Worm (Caenorhabditis elegans) whole organism, mixed stage, embryonic: ENCODE measurements around the gene C54G7.1.

Experiments used
- M03D4.4 ChIP-seq: sonication (generic microtip); optimal IDR thresholded peaks from 2 replicates; lab custom pipeline; 2017; ENCODE audit warnings: mild to moderate bottlenecking, missing genetic modification characterization, missing compliant biosample characterization
- bed-3 ChIP-seq: fragments of 200-800 bp; sonication (Bioruptor generic); optimal IDR thresholded peaks from 3 replicates; lab custom pipeline; 2018; ENCODE audit warnings: mild to moderate bottlenecking, missing genetic modification characterization, moderate library complexity, missing compliant biosample characterization
- ceh-39 ChIP-seq: fragments of 150-350 bp; optimal IDR thresholded peaks from 2 replicates; lab custom pipeline; 2014; ENCODE audit warnings: missing biosample characterization, missing genetic modification characterization
- ceh-43 ChIP-seq: fragments of 200-800 bp; sonication (Bioruptor generic); optimal IDR thresholded peaks from 2 replicates; lab custom pipeline; 2018; ENCODE audit warnings: mild to moderate bottlenecking, missing genetic modification characterization, moderate library complexity, missing compliant biosample characterization
- ceh-83 ChIP-seq: fragments of 200-800 bp; sonication (Bioruptor generic); optimal IDR thresholded peaks from 2 replicates; lab custom pipeline; 2018; ENCODE audit warnings: mild to moderate bottlenecking, missing genetic modification characterization, missing compliant biosample characterization
- ces-1 ChIP-seq: fragments of 150-350 bp; optimal IDR thresholded peaks from 2 replicates; lab custom pipeline; 2014; ENCODE audit warnings: missing biosample characterization, missing genetic modification reagents, missing genetic modification characterization
- cnd-1 ChIP-seq: fragments of 200-800 bp; sonication (Bioruptor generic); optimal IDR thresholded peaks from 2 replicates; lab custom pipeline; 2018; ENCODE audit warnings: mild to moderate bottlenecking, missing genetic modification characterization, missing compliant biosample characterization
- drap-1 ChIP-seq: fragments of 200-800 bp; sonication (Bioruptor generic); optimal IDR thresholded peaks from 3 replicates; lab custom pipeline; 2018; ENCODE audit warnings: mild to moderate bottlenecking, missing genetic modification characterization, missing compliant biosample characterization
- elt-1 ChIP-seq: sonication (generic microtip); optimal IDR thresholded peaks from 2 replicates; lab custom pipeline; 2017; ENCODE audit warnings: missing genetic modification characterization, mild to moderate bottlenecking, missing compliant biosample characterization, antibody characterized with exemption, moderate library complexity, borderline replicate concordance; ENCODE audit not compliant: insufficient read depth
- elt-3 ChIP-seq: fragments of 150-350 bp; optimal IDR thresholded peaks from 2 replicates; lab custom pipeline; 2014; ENCODE audit warnings: missing biosample characterization, missing genetic modification characterization
- flh-1 ChIP-seq: fragments of 200-800 bp; sonication (Bioruptor generic); optimal IDR thresholded peaks from 2 replicates; lab custom pipeline; 2018; ENCODE audit warnings: mild to moderate bottlenecking, missing genetic modification characterization, moderate library complexity, missing compliant biosample characterization
- hlh-1 ChIP-seq: fragments of 150-350 bp; optimal IDR thresholded peaks from 2 replicates; lab custom pipeline; 2014; ENCODE audit warnings: missing biosample characterization, missing genetic modification reagents, missing genetic modification characterization
- lin-13 ChIP-seq: fragments of 150-350 bp; optimal IDR thresholded peaks from 2 replicates; lab custom pipeline; 2014; ENCODE audit warnings: missing biosample characterization, missing genetic modification characterization
- lsy-2 ChIP-seq: fragments of 150-350 bp; optimal IDR thresholded peaks from 2 replicates; lab custom pipeline; 2014; ENCODE audit warnings: missing biosample characterization, missing genetic modification characterization
- mab-5 ChIP-seq: fragments of 150-350 bp; optimal IDR thresholded peaks from 2 replicates; lab custom pipeline; 2014; ENCODE audit warnings: missing biosample characterization, missing genetic modification characterization
- mep-1 ChIP-seq: fragments of 150-350 bp; optimal IDR thresholded peaks from 2 replicates; lab custom pipeline; 2017; ENCODE audit warnings: missing biosample characterization, missing genetic modification reagents, missing genetic modification characterization, inconsistent platforms
- mls-2 ChIP-seq: sonication (generic microtip); optimal IDR thresholded peaks from 2 replicates; lab custom pipeline; 2016; ENCODE audit warnings: mild to moderate bottlenecking, missing genetic modification characterization, moderate library complexity, missing compliant biosample characterization
- nhr-12 ChIP-seq: fragments of 150-350 bp; optimal IDR thresholded peaks from 2 replicates; lab custom pipeline; 2014; ENCODE audit warnings: missing biosample characterization, missing genetic modification characterization
- nhr-2 ChIP-seq: fragments of 150-350 bp; optimal IDR thresholded peaks from 2 replicates; lab custom pipeline; 2014; ENCODE audit warnings: missing biosample characterization, missing genetic modification characterization
- nhr-28 ChIP-seq: fragments of 150-350 bp; optimal IDR thresholded peaks from 2 replicates; lab custom pipeline; 2014; ENCODE audit warnings: missing biosample characterization, missing genetic modification characterization
- pha-4 ChIP-seq: fragments of 150-350 bp; optimal IDR thresholded peaks from 2 replicates; lab custom pipeline; 2018; ENCODE audit warnings: missing biosample characterization, missing genetic modification reagents, missing genetic modification characterization
- sem-2 ChIP-seq: fragments of 200-800 bp; sonication (Bioruptor generic); optimal IDR thresholded peaks from 2 replicates; lab custom pipeline; 2018; ENCODE audit warnings: mild to moderate bottlenecking, missing genetic modification characterization, missing compliant biosample characterization
- snpc-4 ChIP-seq: fragments of 150-350 bp; optimal IDR thresholded peaks from 2 replicates; lab custom pipeline; 2014; ENCODE audit warnings: missing biosample characterization, missing genetic modification characterization
- sptf-1 ChIP-seq: sonication (generic microtip); optimal IDR thresholded peaks from 2 replicates; lab custom pipeline; 2017; ENCODE audit warnings: mild to moderate bottlenecking, missing genetic modification characterization, moderate library complexity, missing compliant biosample characterization
- unc-120 ChIP-seq: sonication (generic microtip); optimal IDR thresholded peaks from 2 replicates; lab custom pipeline; 2017; ENCODE audit warnings: missing genetic modification characterization, missing compliant biosample characterization; ENCODE audit not compliant: poor library complexity, severe bottlenecking
- unc-39 ChIP-seq: fragments of 150-350 bp; optimal IDR thresholded peaks from 2 replicates; lab custom pipeline; 2014; ENCODE audit warnings: missing biosample characterization, missing genetic modification characterization
- zip-8 ChIP-seq: fragments of 150-350 bp; optimal IDR thresholded peaks from 2 replicates; lab custom pipeline; 2014; ENCODE audit warnings: missing biosample characterization, missing genetic modification characterization

Gene C54G7.1

DNA sequence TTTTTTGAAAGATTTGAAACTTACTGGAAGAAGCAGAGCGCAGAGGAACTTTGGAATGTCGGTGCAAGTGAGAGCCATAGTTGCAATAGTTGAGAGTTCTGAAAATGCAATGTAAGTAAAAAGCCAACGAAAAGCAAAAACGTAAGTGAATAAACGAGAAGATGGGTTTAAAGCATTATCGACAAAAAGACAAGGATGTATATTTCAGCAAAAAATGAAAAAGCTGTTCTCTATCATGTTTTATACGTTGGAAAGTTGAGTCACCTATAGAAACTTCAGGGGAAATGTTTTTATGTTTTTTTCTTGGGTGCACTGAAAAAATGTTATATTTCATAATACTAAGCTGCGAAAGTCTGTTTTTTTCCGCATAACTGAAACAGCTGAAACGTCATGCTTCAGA lies 26.7 kb upstream of the C54G7.1 start, which contains the start of gene T23F2.5:
TSS of gene T23F2.5 (minus strand) at position 101 of the 400 bp plus-strand sequence.
- TF ChIP-seq mls-2 (tag; lab: Kevin White, UChicago) (no peak), cnd-1 (tag; lab: Kevin White, UChicago) (no peak), pha-4 (tag; lab: Kevin White, UChicago) (no peak), ceh-39 (tag; lab: Kevin White, UChicago) (no peak), snpc-4 (tag; lab: Kevin White, UChicago) (no peak), elt-3 (tag; lab: Kevin White, UChicago) (no peak), lsy-2 (tag; lab: Kevin White, UChicago) (no peak)

DNA sequence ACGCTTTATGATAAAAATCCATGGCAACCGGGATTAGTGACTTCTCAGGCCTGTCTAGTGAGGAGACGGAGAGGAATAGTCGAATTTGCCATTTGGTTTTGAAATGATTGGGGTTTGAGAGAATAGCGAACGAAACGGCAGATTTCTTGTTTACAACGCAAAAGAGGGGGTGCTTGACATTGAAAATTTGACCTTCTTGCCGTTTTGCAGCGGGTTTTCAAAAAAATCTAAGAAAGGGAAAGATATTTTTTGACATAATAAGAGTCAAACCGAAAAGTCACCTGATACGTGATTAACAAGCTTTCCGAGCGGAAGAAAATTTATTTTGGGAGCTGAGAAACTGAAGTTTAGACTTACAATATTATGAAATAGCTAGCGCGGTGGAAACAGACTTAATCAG lies 25.9 kb upstream of the C54G7.1 start:
- TF ChIP-seq pha-4 (tag; lab: Kevin White, UChicago) (no peak), elt-1 (tag; lab: Kevin White, UChicago) (no peak), ceh-43 (no peak), ceh-39 (tag; lab: Kevin White, UChicago) (no peak), sem-2 (GFP tag; lab: Kevin White, UChicago) (no peak), mep-1 (tag; lab: Kevin White, UChicago) (no peak), zip-8 (tag; lab: Kevin White, UChicago) (no peak), sptf-1 (tag; lab: Kevin White, UChicago) (no peak), mab-5 (no peak), unc-120 (tag; lab: Kevin White, UChicago) (no peak)

DNA sequence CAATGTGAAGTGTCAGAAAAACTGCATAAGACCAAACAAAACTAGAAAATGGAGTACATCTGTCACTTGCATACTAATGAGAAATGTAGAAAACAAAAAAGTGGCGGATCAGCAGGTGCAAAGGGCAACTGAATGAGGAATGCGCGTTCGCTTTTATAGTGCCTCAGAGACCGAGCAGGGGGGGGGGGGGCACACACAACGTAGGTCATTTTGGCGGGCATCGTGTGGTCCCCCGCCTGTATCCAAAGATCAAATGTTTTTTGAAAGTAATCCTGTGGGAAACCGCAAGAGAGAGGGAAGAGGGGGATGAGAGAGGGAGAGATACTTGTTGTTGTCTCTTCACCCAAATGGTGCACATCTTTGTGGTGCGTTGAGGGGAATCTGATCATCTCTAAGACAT lies 25.4 kb upstream of the C54G7.1 start:
- TF ChIP-seq bed-3 (GFP tag; lab: Kevin White, UChicago) = no peak
- TF ChIP-seq ces-1 = no peak
- TF ChIP-seq cnd-1 (tag; lab: Kevin White, UChicago) = peak; percentile 42
- TF ChIP-seq mls-2 (tag; lab: Kevin White, UChicago) = peak; percentile 56
- no peak for TF ChIP-seq mep-1 (tag; lab: Kevin White, UChicago)
- TF ChIP-seq drap-1 = peak; percentile 2
- peak; percentile 62 for TF ChIP-seq nhr-2 (tag; lab: Kevin White, UChicago)
- TF ChIP-seq, all 35 proteins: peak for 4

DNA sequence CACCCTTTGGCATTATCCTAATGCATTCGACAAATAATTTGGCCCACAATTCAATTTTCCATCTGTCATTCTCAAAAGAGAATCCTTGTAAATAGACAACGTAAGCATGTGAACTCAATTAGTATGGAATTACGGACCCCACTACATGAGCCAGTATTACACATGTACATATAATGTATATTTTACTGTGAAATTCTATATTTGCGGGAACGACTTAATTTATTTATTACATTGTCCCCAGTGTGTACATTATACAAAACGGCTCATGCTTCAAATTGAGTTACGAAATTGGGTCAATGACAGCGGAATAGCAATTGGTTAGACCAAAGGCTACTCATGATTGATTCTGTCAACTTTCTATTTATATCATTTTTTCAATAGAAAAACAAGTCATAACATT lies 24.2 kb upstream of the C54G7.1 start:
- TF ChIP-seq flh-1 (no peak), ces-1 (peak; percentile 99)

DNA sequence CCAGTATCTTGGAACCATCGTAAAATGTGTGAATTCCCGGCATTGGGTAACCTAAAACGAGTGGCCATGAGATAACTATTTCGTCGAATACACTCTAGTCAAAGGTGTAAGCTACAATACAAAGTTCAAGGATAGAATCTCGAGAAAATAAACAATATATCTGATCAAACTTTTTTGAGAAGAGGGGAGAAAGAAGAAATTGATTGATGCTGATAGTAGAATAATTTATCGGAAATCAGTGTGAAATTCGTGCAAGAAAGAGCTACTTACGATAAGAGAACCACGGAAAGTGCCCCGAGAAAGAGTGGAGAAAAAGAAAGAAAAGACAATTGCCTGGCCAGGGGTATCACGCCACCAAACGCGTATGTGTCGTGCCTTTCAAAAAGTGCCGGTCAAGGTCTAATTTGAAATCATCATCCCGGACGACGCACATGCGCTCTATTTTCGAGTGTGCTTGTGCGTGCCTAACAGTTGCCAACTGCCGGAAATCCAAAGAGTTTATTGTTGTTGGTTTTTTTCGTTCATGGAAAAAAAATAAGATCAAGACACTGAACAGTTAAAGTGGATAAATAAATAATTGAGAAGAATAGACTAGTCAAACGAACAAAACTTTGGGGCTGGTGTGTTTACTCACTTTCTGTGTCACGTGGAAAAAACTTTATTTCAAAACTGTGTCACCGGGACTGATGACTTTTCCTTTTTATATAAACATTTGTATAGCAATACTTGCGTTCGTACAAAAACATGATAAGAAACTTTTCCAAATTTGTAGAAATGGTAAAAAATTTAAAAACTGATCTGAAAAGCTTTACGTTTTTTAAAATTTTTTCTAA lies 20.8 kb upstream of the C54G7.1 start, which contains the start of gene mboa-3:
TSS of gene mboa-3 (minus strand) at position 51 of the 833 bp plus-strand sequence.
- TF ChIP-seq nhr-12 (tag; lab: Kevin White, UChicago) = no peak
- TF ChIP-seq snpc-4 (tag; lab: Kevin White, UChicago) = no peak
- no peak for TF ChIP-seq ces-1
- no peak for TF ChIP-seq M03D4.4
- TF ChIP-seq hlh-1 (tag; lab: Kevin White, UChicago) = no peak
- no peak for TF ChIP-seq drap-1
- TF ChIP-seq nhr-2 (tag; lab: Kevin White, UChicago) = no peak
- no peak for TF ChIP-seq lsy-2 (tag; lab: Kevin White, UChicago)
- no peak for TF ChIP-seq ceh-43
- TF ChIP-seq flh-1 = no peak
- TF ChIP-seq pha-4 (tag; lab: Kevin White, UChicago) = no peak
- TF ChIP-seq zip-8 (tag; lab: Kevin White, UChicago) = no peak
- TF ChIP-seq lin-13 (tag; lab: Kevin White, UChicago) = no peak
- TF ChIP-seq mls-2 (tag; lab: Kevin White, UChicago) = no peak
- TF ChIP-seq nhr-28 (tag; lab: Kevin White, UChicago) = no peak
- TF ChIP-seq, all 35 proteins: peak for 0

DNA sequence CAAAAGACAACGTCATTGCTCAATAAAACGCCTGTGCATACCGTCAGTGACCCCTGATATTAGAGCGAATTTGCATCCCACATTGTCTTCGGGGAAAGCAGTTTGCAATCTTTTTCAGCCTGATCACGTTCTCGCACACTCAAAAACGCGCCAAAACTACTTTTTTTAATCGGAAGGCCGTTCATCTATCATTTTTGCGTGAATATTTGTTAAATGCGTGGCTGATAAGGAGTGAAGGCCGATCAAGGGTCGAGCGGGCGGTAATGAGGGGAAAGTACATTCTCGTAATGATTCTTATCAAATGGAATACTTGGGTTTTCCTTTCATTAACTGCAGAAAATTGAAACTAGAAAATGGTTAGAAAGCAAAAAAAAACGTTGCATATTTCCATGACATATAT lies 19.5 kb upstream of the C54G7.1 start:
- no peak for TF ChIP-seq ceh-83
- TF ChIP-seq lin-13 (tag; lab: Kevin White, UChicago) = no peak
- TF ChIP-seq unc-39 (tag; lab: Kevin White, UChicago) = no peak
- TF ChIP-seq unc-120 (tag; lab: Kevin White, UChicago) = no peak
- TF ChIP-seq snpc-4 (tag; lab: Kevin White, UChicago) = no peak
- TF ChIP-seq drap-1 = no peak
- no peak for TF ChIP-seq mls-2 (tag; lab: Kevin White, UChicago)
- TF ChIP-seq sptf-1 (tag; lab: Kevin White, UChicago) = no peak
- TF ChIP-seq hlh-1 (tag; lab: Kevin White, UChicago) = no peak
- no peak for TF ChIP-seq nhr-2 (tag; lab: Kevin White, UChicago)
